Fruit fly (Drosophila melanogaster) whole organism, embryonic: ENCODE data around the gene CG42366.
A peak's percentile ranks its signal among the peaks of the same experiment; 100 is the strongest.

Source experiments
- Aef1 ChIP-seq: fragments of 200-800 bp; sonication (Bioruptor generic); IDR thresholded peaks from 3 replicates; pipeline ENCODE4 v1.3.6; 2022; ENCODE audit warnings: missing biosample characterization, missing genetic modification characterization
- Atf3 ChIP-seq: fragments of 200-800 bp; sonication (Bioruptor generic); optimal IDR thresholded peaks from 3 replicates; lab custom pipeline; 2016; ENCODE audit warnings: missing biosample characterization, missing genetic modification characterization
- CG10543 ChIP-seq: fragments of 200-800 bp; sonication (Bioruptor generic); optimal IDR thresholded peaks from 3 replicates; lab custom pipeline; 2017; ENCODE audit warnings: missing biosample characterization, mild to moderate bottlenecking, missing genetic modification characterization, moderate library complexity
- CG10654 ChIP-seq: fragments of 200-800 bp; sonication (Bioruptor generic); optimal IDR thresholded peaks from 2 replicates; lab custom pipeline; 2016; ENCODE audit warnings: missing biosample characterization, missing genetic modification characterization
- CG11093 ChIP-seq: fragments of 200-800 bp; sonication (Bioruptor generic); IDR thresholded peaks from 3 replicates; pipeline ENCODE4 v1.3.6; 2022; ENCODE audit warnings: missing biosample characterization, missing genetic modification characterization
- CG11456 ChIP-seq: fragments of 200-800 bp; sonication (Bioruptor generic); IDR thresholded peaks from 3 replicates; pipeline ENCODE4 v1.3.6; 2022; ENCODE audit warnings: missing biosample characterization, missing genetic modification characterization
- CG12391 ChIP-seq: fragments of 200-800 bp; sonication (Bioruptor generic); optimal IDR thresholded peaks from 3 replicates; lab custom pipeline; 2018; ENCODE audit warnings: missing biosample characterization, mild to moderate bottlenecking, missing genetic modification characterization, moderate library complexity
- CG13123 ChIP-seq: fragments of 200-800 bp; sonication (Bioruptor generic); optimal IDR thresholded peaks from 2 replicates; lab custom pipeline; 2016; ENCODE audit warnings: missing biosample characterization, missing genetic modification characterization
- CG13287 ChIP-seq: fragments of 200-800 bp; sonication (Bioruptor generic); IDR thresholded peaks from 2 replicates; pipeline ENCODE4 v1.3.6; 2022; ENCODE audit warnings: missing biosample characterization, missing genetic modification characterization; ENCODE audit not compliant: partially characterized antibody
- CG13296 ChIP-seq: fragments of 200-800 bp; sonication (Bioruptor generic); optimal IDR thresholded peaks from 3 replicates; lab custom pipeline; 2018; ENCODE audit warnings: missing biosample characterization, mild to moderate bottlenecking, missing genetic modification characterization
- CG17359 ChIP-seq: fragments of 200-800 bp; sonication (Bioruptor generic); optimal IDR thresholded peaks from 3 replicates; lab custom pipeline; 2018; ENCODE audit warnings: missing biosample characterization, mild to moderate bottlenecking, missing genetic modification characterization, moderate library complexity
- CG17568 ChIP-seq: fragments of 200-800 bp; sonication (Bioruptor generic); optimal IDR thresholded peaks from 2 replicates; lab custom pipeline; 2018; ENCODE audit warnings: missing biosample characterization, mild to moderate bottlenecking, missing genetic modification characterization, moderate library complexity
- CG2199 ChIP-seq: fragments of 200-800 bp; sonication (Bioruptor generic); IDR thresholded peaks from 3 replicates; pipeline ENCODE4 v1.3.6; 2022; ENCODE audit warnings: missing biosample characterization, missing genetic modification characterization
- CG6175 ChIP-seq: fragments of 200-800 bp; sonication (Bioruptor generic); IDR thresholded peaks from 3 replicates; pipeline ENCODE4 v1.3.6; 2022; ENCODE audit warnings: missing biosample characterization, missing genetic modification characterization
- CG7271 ChIP-seq: fragments of 200-800 bp; sonication (Bioruptor generic); optimal IDR thresholded peaks from 2 replicates; lab custom pipeline; 2018; ENCODE audit warnings: missing biosample characterization, mild to moderate bottlenecking, missing genetic modification characterization, moderate library complexity
- CG8478 ChIP-seq: fragments of >200 bp; optimal IDR thresholded peaks from 2 replicates; lab custom pipeline; 2018
- CG9609 ChIP-seq: fragments of 200-800 bp; sonication (Bioruptor generic); optimal IDR thresholded peaks from 3 replicates; lab custom pipeline; 2016; ENCODE audit warnings: missing biosample characterization, missing genetic modification characterization
- CG9817 ChIP-seq: fragments of 200-800 bp; sonication (Bioruptor generic); optimal IDR thresholded peaks from 2 replicates; lab custom pipeline; 2018; ENCODE audit warnings: missing biosample characterization, mild to moderate bottlenecking, missing genetic modification characterization, moderate library complexity
- Camta ChIP-seq: fragments of 200-800 bp; sonication (Bioruptor generic); optimal IDR thresholded peaks from 2 replicates; lab custom pipeline; 2016; ENCODE audit warnings: missing biosample characterization, missing genetic modification characterization
- Dbx ChIP-seq: fragments of 200-800 bp; sonication (Bioruptor generic); IDR thresholded peaks from 3 replicates; pipeline ENCODE4 v1.3.6; 2022; ENCODE audit warnings: missing biosample characterization, missing genetic modification characterization
- Deaf1 ChIP-seq: fragments of 200-800 bp; optimal IDR thresholded peaks from 3 replicates; lab custom pipeline; 2019; ENCODE audit warnings: missing biosample characterization, mild to moderate bottlenecking, missing genetic modification characterization, moderate library complexity
- Dip2 ChIP-seq: fragments of 200-800 bp; sonication (Bioruptor generic); IDR thresholded peaks from 2 replicates; pipeline ENCODE4 v1.3.6; 2022; ENCODE audit warnings: missing biosample characterization, missing genetic modification characterization
- Doc3 ChIP-seq: fragments of 200-800 bp; sonication (Bioruptor generic); IDR thresholded peaks from 3 replicates; pipeline ENCODE4 v1.3.6; 2022; ENCODE audit warnings: missing biosample characterization, missing genetic modification characterization; ENCODE audit not compliant: partially characterized antibody
- E2f2 ChIP-seq: fragments of 200-800 bp; sonication (Bioruptor generic); IDR thresholded peaks from 2 replicates; pipeline ENCODE4 v1.3.6; 2022; ENCODE audit warnings: missing biosample characterization, missing genetic modification characterization
- H15 ChIP-seq: fragments of 200-800 bp; sonication (Bioruptor generic); IDR thresholded peaks from 3 replicates; pipeline ENCODE4 v1.3.6; 2022; ENCODE audit warnings: missing biosample characterization, missing genetic modification characterization
- HLH3B ChIP-seq: fragments of 200-800 bp; sonication (Bioruptor generic); IDR thresholded peaks from 2 replicates; pipeline ENCODE4 v1.3.6; 2022; ENCODE audit warnings: missing biosample characterization, missing genetic modification characterization
- Hr51 ChIP-seq, 2 experiments: fragments of 200-800 bp; sonication (Bioruptor generic); optimal IDR thresholded peaks; 2 replicates in 1 of 2; 3 replicates in 1 of 2; lab custom pipeline; 2016 to 2018; ENCODE audit warnings: missing biosample characterization in 2 of 2, missing genetic modification characterization in 2 of 2, mild to moderate bottlenecking in 1 of 2, moderate library complexity in 1 of 2
- Lpt ChIP-seq: fragments of >200 bp; optimal IDR thresholded peaks from 2 replicates; lab custom pipeline; 2018; ENCODE audit warnings: missing biosample characterization, missing genetic modification characterization
- Myb ChIP-seq: fragments of 200-800 bp; sonication (Bioruptor generic); optimal IDR thresholded peaks from 2 replicates; lab custom pipeline; 2016; ENCODE audit warnings: missing biosample characterization, missing genetic modification characterization
- Oaz ChIP-seq: fragments of 200-800 bp; sonication (Bioruptor generic); IDR thresholded peaks from 2 replicates; pipeline ENCODE4 v1.3.6; 2022; ENCODE audit warnings: missing biosample characterization, missing genetic modification characterization
- Sin3A ChIP-seq: fragments of >200 bp; optimal IDR thresholded peaks from 2 replicates; lab custom pipeline; 2018
- Sox100B ChIP-seq: fragments of 200-800 bp; sonication (Bioruptor generic); optimal IDR thresholded peaks from 3 replicates; lab custom pipeline; 2018; ENCODE audit warnings: missing biosample characterization, mild to moderate bottlenecking, missing genetic modification characterization
- bsh ChIP-seq, 2 experiments: fragments of 200-800 bp; sonication (Bioruptor generic); optimal IDR thresholded peaks; 2 replicates each; lab custom pipeline; 2017 to 2018; ENCODE audit warnings: mild to moderate bottlenecking in 2 of 2, missing biosample characterization in 2 of 2, missing genetic modification characterization in 2 of 2, moderate library complexity in 1 of 2
- en ChIP-seq: fragments of 200-800 bp; sonication (Bioruptor generic); optimal IDR thresholded peaks from 2 replicates; lab custom pipeline; 2016; ENCODE audit warnings: missing biosample characterization, missing genetic modification characterization
- fd102C ChIP-seq: fragments of 200-800 bp; sonication (Bioruptor generic); optimal IDR thresholded peaks from 2 replicates; lab custom pipeline; 2018; ENCODE audit warnings: missing biosample characterization, mild to moderate bottlenecking, missing genetic modification characterization, moderate library complexity
- h ChIP-seq: fragments of >200 bp; optimal IDR thresholded peaks from 2 replicates; lab custom pipeline; 2017
- jumu ChIP-seq: fragments of 200-800 bp; sonication (Bioruptor generic); optimal IDR thresholded peaks from 3 replicates; lab custom pipeline; 2016; ENCODE audit warnings: missing biosample characterization, missing genetic modification characterization
- klu ChIP-seq: fragments of 200-800 bp; sonication (Bioruptor generic); IDR thresholded peaks from 2 replicates; pipeline ENCODE4 v1.3.6; 2022; ENCODE audit warnings: missing biosample characterization, missing genetic modification characterization
- pan ChIP-seq, 4 experiments: fragments of >200 bp in 3 of 4; fragments of 200-800 bp in 1 of 4; sonication (Bioruptor generic) in 1 of 4; optimal IDR thresholded peaks in 3 of 4; IDR thresholded peaks in 1 of 4; 2 replicates each; pipeline versions ENCODE4 v1.3.6 to Lab custom; 2017 to 2022; ENCODE audit warnings: missing biosample characterization in 2 of 4, missing genetic modification characterization in 2 of 4, mixed read lengths in 1 of 4
- pum ChIP-seq: fragments of 200-800 bp; sonication (Bioruptor generic); optimal IDR thresholded peaks from 2 replicates; lab custom pipeline; 2016; ENCODE audit warnings: missing biosample characterization, missing genetic modification characterization
- pzg ChIP-seq: fragments of 200-800 bp; sonication (Bioruptor generic); optimal IDR thresholded peaks from 3 replicates; lab custom pipeline; 2018; ENCODE audit warnings: missing biosample characterization, mild to moderate bottlenecking, missing genetic modification characterization, moderate library complexity
- sens ChIP-seq: fragments of 200-800 bp; sonication (Bioruptor generic); peaks from one replicate; lab custom pipeline; 2016; ENCODE audit warnings: missing biosample characterization, missing genetic modification characterization
- sim ChIP-seq: fragments of 200-800 bp; sonication (Bioruptor generic); IDR thresholded peaks from 2 replicates; pipeline ENCODE4 v1.3.6; 2022; ENCODE audit warnings: missing biosample characterization, missing genetic modification characterization
- sima ChIP-seq: fragments of 200-800 bp; sonication (Bioruptor generic); optimal IDR thresholded peaks from 2 replicates; lab custom pipeline; 2016; ENCODE audit warnings: missing biosample characterization, missing genetic modification characterization
- sob ChIP-seq: fragments of 200-800 bp; sonication (Bioruptor generic); IDR thresholded peaks from 2 replicates; pipeline ENCODE4 v1.3.6; 2022; ENCODE audit warnings: missing biosample characterization, missing genetic modification characterization
- tin ChIP-seq: fragments of 200-800 bp; sonication (Bioruptor generic); optimal IDR thresholded peaks from 3 replicates; lab custom pipeline; 2016; ENCODE audit warnings: missing biosample characterization, missing genetic modification characterization
- tll ChIP-seq, 2 experiments: fragments of 200-800 bp in 1 of 2; fragments of >200 bp in 1 of 2; sonication (Bioruptor generic) in 1 of 2; optimal IDR thresholded peaks; 2 replicates each; lab custom pipeline; 2017 to 2019; ENCODE audit warnings: missing biosample characterization in 2 of 2, missing genetic modification characterization in 2 of 2, mild to moderate bottlenecking in 1 of 2, moderate library complexity in 1 of 2
- usp ChIP-seq: fragments of >200 bp; optimal IDR thresholded peaks from 2 replicates; lab custom pipeline; 2017; ENCODE audit warnings: missing biosample characterization, missing genetic modification characterization
- vfl ChIP-seq: fragments of 200-800 bp; sonication (Bioruptor generic); optimal IDR thresholded peaks from 2 replicates; lab custom pipeline; 2016; ENCODE audit warnings: missing biosample characterization, missing genetic modification characterization
- vvl ChIP-seq: fragments of 200-800 bp; sonication (Bioruptor generic); IDR thresholded peaks from 2 replicates; pipeline ENCODE4 v1.3.6; 2022; ENCODE audit warnings: missing biosample characterization, missing genetic modification characterization

Gene CG42366

DNA sequence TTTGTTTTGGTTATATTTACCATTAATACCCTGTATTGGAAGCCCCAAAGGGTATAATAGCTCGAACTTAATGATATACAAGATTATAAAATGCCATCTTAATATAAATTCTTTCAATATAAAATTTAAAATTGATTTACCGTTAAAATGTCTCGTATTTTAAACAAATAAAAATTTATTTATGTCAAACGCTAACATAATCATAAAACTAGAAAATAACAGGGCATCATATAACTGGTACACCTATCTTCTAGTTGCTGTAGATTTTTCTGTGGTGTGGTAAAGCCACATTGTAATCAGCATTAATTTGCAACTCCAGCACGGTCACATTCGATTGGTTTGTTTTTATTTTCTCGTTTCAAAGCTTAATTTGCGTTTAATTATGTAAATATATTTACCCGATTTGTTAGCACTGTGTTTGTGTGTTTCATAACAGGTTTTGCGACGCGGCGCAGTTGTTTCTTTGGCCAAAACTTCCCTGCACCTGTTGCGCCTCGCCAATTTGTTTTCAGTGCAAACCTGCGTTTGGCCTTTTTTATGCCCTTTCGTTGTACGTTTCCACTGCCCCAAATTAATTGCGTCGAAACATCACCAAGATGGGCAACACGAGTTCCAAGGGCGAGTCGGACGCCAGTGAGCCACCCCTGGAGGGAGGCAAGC lies 32.2 kb downstream of the CG42366 start, which contains the start of the genes CG4658 and CG5846 (continued):
- TF ChIP-seq Doc3 (no peak), fd102C (GFP tag; lab: Kevin White, UChicago) (peak; percentile 84), Lpt (GFP tag; lab: Kevin White, UChicago) (no peak), Sin3A (lab: Kevin White, UChicago) (peak; percentile 18), CG10654 (GFP tag; lab: Kevin White, UChicago) (peak; percentile 93), Aef1 (GFP tag; lab: Robert Waterston, UW) (peak; percentile 93), tll (GFP tag; optimal IDR thresholded peaks at IDR 0.05; lab: Kevin White, UChicago) (peak in 1 of 2 experiments; percentile 54), H15 (GFP tag; lab: Robert Waterston, UW) (peak; percentile 94), CG13296 (peak; percentile 90), Deaf1 (tag; lab: Kevin White, UChicago) (peak; percentile 79), CG10543 (peak; percentile 74), CG17568 (GFP tag; lab: Kevin White, UChicago) (no peak), h (lab: Kevin White, UChicago) (no peak), sim (peak; percentile 93), HLH3B (GFP tag; lab: Robert Waterston, UW) (peak; percentile 97), CG7271 (tag; lab: Kevin White, UChicago) (peak; percentile 94), vvl (peak; percentile 98), CG13287 (GFP tag; lab: Robert Waterston, UW) (peak; percentile 41; the same call in 1 of the 2 replicates), bsh (GFP tag; optimal IDR thresholded peaks at IDR 0.05; lab: Kevin White, UChicago) (peak; percentile 16 to 97), sob (GFP tag; lab: Robert Waterston, UW) (peak; percentile 94), CG12391 (tag; lab: Kevin White, UChicago) (peak; percentile 98), pum (GFP tag; lab: Kevin White, UChicago) (peak; percentile 90), usp (no peak), pzg (GFP tag; lab: Kevin White, UChicago) (peak; percentile 52), Camta (GFP tag; lab: Kevin White, UChicago) (peak; percentile 82), Oaz (GFP tag; lab: Robert Waterston, UW) (peak; percentile 83), CG2199 (GFP tag; lab: Robert Waterston, UW) (peak; percentile 77; the same call in 2 of the 3 replicates), pan (optimal IDR thresholded peaks at IDR 0.05; lab: Kevin White, UChicago) (peak in 1 of 2 experiments; percentile 69), pan (GFP tag; optimal IDR thresholded peaks at IDR 0.05 in 1 of 2, IDR thresholded peaks at IDR 0.05 in 1 of 2) (peak; percentile 80 to 97), Myb (GFP tag; lab: Kevin White, UChicago) (peak; percentile 47), Dip2 (GFP tag; lab: Robert Waterston, UW) (peak; percentile 50), Hr51 (GFP tag; optimal IDR thresholded peaks at IDR 0.05; lab: Kevin White, UChicago) (peak; percentile 74 to 96), vfl (peak; percentile 59), Sox100B (GFP tag; lab: Kevin White, UChicago) (peak; percentile 91), tin (peak; percentile 92), en (GFP tag; lab: Kevin White, UChicago) (peak; percentile 13), CG13123 (GFP tag; lab: Kevin White, UChicago) (peak; percentile 90), CG11093 (GFP tag; lab: Robert Waterston, UW) (peak; percentile 91), Atf3 (GFP tag; lab: Kevin White, UChicago) (peak; percentile 68), CG8478 (lab: Kevin White, UChicago) (no peak), CG9609 (GFP tag; lab: Kevin White, UChicago) (peak; percentile 64), CG6175 (GFP tag; lab: Robert Waterston, UW) (peak; percentile 63; the same call in 2 of the 3 replicates), sens (GFP tag; lab: Kevin White, UChicago) (peak; percentile 97), CG17359 (tag; lab: Kevin White, UChicago) (peak; percentile 96), sima (GFP tag; lab: Kevin White, UChicago) (no peak), klu (GFP tag; lab: Robert Waterston, UW) (peak; percentile 87), CG9817 (tag; lab: Kevin White, UChicago) (peak; percentile 88), Dbx (peak; percentile 94), CG11456 (GFP tag; lab: Robert Waterston, UW) (peak; percentile 82), jumu (GFP tag; lab: Kevin White, UChicago) (peak; percentile 57), E2f2 (GFP tag; lab: Robert Waterston, UW) (peak; percentile 81)
